Worm (Caenorhabditis elegans) whole organism, early embryonic: ENCODE results near the gene nhr-202.

Experiments used
- ama-1 ChIP-seq: fragments of 150-350 bp; optimal IDR thresholded peaks from 2 replicates; lab custom pipeline; 2014
- ceh-13 ChIP-seq: fragments of 200-800 bp; sonication (Bioruptor generic); optimal IDR thresholded peaks from 2 replicates; lab custom pipeline; 2018; ENCODE audit warnings: mild to moderate bottlenecking, missing genetic modification characterization, missing compliant biosample characterization
- ceh-36 ChIP-seq: sonication (generic microtip); optimal IDR thresholded peaks from 2 replicates; lab custom pipeline; 2016; ENCODE audit warnings: missing genetic modification characterization, inconsistent platforms, missing compliant biosample characterization
- hmbx-1 ChIP-seq: sonication (generic microtip); optimal IDR thresholded peaks from 2 replicates; lab custom pipeline; 2016; ENCODE audit warnings: mild to moderate bottlenecking, missing genetic modification characterization, missing compliant biosample characterization
- hmg-4 ChIP-seq: fragments of 200-800 bp; sonication (Bioruptor generic); optimal IDR thresholded peaks from 2 replicates; lab custom pipeline; 2018; ENCODE audit warnings: mild to moderate bottlenecking, missing genetic modification characterization, missing compliant biosample characterization
- hnd-1 ChIP-seq: sonication (generic microtip); optimal IDR thresholded peaks from 2 replicates; lab custom pipeline; 2016; ENCODE audit warnings: missing genetic modification characterization, missing compliant biosample characterization
- scrt-1 ChIP-seq: fragments of 200-800 bp; sonication (Bioruptor generic); IDR thresholded peaks from 2 replicates; pipeline ENCODE4 v1.3.6; 2022; ENCODE audit warnings: missing genetic modification characterization, missing compliant biosample characterization
- tbx-37 ChIP-seq: fragments of 200-800 bp; sonication (Bioruptor generic); conservative IDR thresholded peaks from 2 replicates; pipeline ENCODE4 v1.3.6; 2022; ENCODE audit warnings: missing genetic modification reagents, missing genetic modification characterization, missing compliant biosample characterization
- tra-4 ChIP-seq: sonication (generic microtip); optimal IDR thresholded peaks from 2 replicates; lab custom pipeline; 2017; ENCODE audit warnings: missing genetic modification characterization, missing compliant biosample characterization

DNA sequence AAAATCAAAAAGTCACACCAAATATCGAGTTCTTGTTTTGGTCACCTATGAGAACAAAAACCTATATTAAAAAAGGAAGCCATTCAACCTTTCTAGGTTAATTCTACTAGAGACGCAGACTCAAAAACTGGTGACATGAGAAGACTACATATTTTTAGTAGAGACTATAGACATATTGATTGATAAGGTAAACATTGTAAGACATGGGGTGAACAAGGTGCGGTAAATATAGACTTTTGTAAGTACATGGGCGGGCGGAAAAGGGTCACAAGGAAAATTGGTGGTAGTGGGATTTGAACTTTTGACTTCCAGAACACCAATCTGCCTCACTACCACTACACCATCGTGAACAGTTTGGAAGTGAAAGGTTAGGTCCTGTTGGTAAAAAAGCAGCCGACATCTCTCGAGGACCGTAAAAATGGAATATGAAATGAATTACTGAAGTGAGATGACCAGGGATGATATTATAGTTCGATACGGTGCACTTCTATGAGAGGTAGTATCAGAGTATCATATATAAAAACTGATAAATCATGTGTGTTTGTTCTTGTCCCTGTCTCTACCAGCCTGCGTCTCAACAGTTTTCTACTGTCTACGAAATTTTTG, 22.0 kb downstream of the nhr-202 start, which contains the start of gene nhr-212:
- TF ChIP-seq ama-1 (lab: Kevin White, UChicago) (no peak), hmg-4 (GFP tag; lab: Kevin White, UChicago) (no peak), tra-4 (tag; lab: Kevin White, UChicago) (no peak), ceh-36 (tag; lab: Kevin White, UChicago) (no peak), hmbx-1 (tag; lab: Kevin White, UChicago) (no peak), tbx-37 (GFP tag; lab: Robert Waterston, UW) (no peak), hnd-1 (no peak), ceh-13 (no peak), scrt-1 (GFP tag; lab: Robert Waterston, UW) (no peak)
